Fruit fly (Drosophila melanogaster): Measurements from ENCODE around the gene CG31446.

The CG31446 gene

DNA sequence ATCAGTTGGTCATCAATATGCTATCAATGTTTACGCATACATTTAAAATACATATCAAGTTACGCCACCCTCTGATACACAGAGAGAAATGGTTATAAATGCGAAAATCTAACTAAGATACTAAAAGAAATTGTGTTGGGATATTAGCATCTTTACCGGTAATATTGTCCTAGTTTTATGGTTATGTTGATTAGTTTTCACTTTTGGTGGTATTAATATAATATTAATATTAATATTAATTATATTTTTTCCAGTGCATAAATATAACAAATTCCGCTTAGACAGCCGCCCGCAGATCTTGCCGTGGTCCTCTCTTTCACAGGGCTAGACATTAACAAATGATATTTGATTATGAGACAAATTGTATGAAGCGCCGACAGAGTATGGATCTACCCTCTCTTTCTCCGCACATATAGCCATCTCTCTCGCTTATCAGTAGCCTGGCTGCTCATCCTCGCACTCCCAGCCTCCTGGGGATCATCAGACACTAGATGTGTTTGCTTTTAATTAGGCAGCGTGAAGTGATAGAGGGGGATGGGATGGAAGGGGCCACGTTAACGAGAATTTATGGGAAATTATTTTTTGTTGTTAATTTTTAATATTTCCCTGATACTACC lies 40.1 kb upstream of the CG31446 start (continued):
- TF ChIP-seq NK7.1 (GFP tag; optimal IDR thresholded peaks at IDR 0.05) = no peak
- no peak for TF ChIP-seq nom (GFP tag; optimal IDR thresholded peaks at IDR 0.05)
- peak; percentile 20 for TF ChIP-seq CG5245 (GFP tag; optimal IDR thresholded peaks at IDR 0.05)
- no peak for TF ChIP-seq CG11085 (GFP tag; IDR thresholded peaks at IDR 0.05)
- peak; percentile 21 for TF ChIP-seq tap (tag; optimal IDR thresholded peaks at IDR 0.05)
- TF ChIP-seq Ssrp (tag; optimal IDR thresholded peaks at IDR 0.05) = peak; percentile 53
- TF ChIP-seq slou (GFP tag; optimal IDR thresholded peaks at IDR 0.05) = no peak
- TF ChIP-seq CG2129 (GFP tag; IDR thresholded peaks at IDR 0.05; ENCODE audit: partially characterized antibody) = no peak
- TF ChIP-seq CG17829 (tag; optimal IDR thresholded peaks at IDR 0.05) = peak; percentile 73
- no peak for TF ChIP-seq rib (GFP tag; IDR thresholded peaks at IDR 0.05)
- no peak for TF ChIP-seq sug (tag; optimal IDR thresholded peaks at IDR 0.05)
- TF ChIP-seq dmrt99B (tag; optimal IDR thresholded peaks at IDR 0.05) = peak; percentile 49
- no peak for TF ChIP-seq CG16813 (GFP tag; IDR thresholded peaks at IDR 0.05; ENCODE audit: partially characterized antibody)
- TF ChIP-seq Antp (GFP tag; optimal IDR thresholded peaks at IDR 0.05) = no peak
- TF ChIP-seq CG13287 (GFP tag; IDR thresholded peaks at IDR 0.05; ENCODE audit: partially characterized antibody) = no peak
- TF ChIP-seq en (GFP tag; optimal IDR thresholded peaks at IDR 0.05) = no peak
- TF ChIP-seq CG9797 (GFP tag; optimal IDR thresholded peaks at IDR 0.05) = no peak
- TF ChIP-seq CG10147 (GFP tag; optimal IDR thresholded peaks at IDR 0.05) = no peak
- no peak for TF ChIP-seq CG6689 (GFP tag; IDR thresholded peaks at IDR 0.05)
- no peak for TF ChIP-seq bigmax (GFP tag; optimal IDR thresholded peaks at IDR 0.05)
- TF ChIP-seq pzg (GFP tag; optimal IDR thresholded peaks at IDR 0.05) = no peak
- TF ChIP-seq ATbp (GFP tag; optimal IDR thresholded peaks at IDR 0.05) = no peak
- TF ChIP-seq sc (optimal IDR thresholded peaks at IDR 0.05) = no peak
- TF ChIP-seq sc (GFP tag; optimal IDR thresholded peaks at IDR 0.05) = peak; percentile 43
- no peak for TF ChIP-seq Ptx1 (GFP tag; IDR thresholded peaks at IDR 0.05)
- TF ChIP-seq CG15073 (GFP tag; optimal IDR thresholded peaks at IDR 0.05) = no peak
- TF ChIP-seq CG10366 (GFP tag; IDR thresholded peaks at IDR 0.05) = no peak
- no peak for TF ChIP-seq MESR4 (GFP tag; optimal IDR thresholded peaks at IDR 0.05)
- no peak for TF ChIP-seq maf-S (GFP tag; optimal IDR thresholded peaks at IDR 0.05)
- no peak for TF ChIP-seq CG7987 (GFP tag; optimal IDR thresholded peaks at IDR 0.05)
- TF ChIP-seq CG1603 (tag; optimal IDR thresholded peaks at IDR 0.05) = peak; percentile 14
- TF ChIP-seq Ets65A (GFP tag) = no peak
- peak; percentile 58 for TF ChIP-seq CG4424 (GFP tag; optimal IDR thresholded peaks at IDR 0.05)
- no peak for TF ChIP-seq wdn (GFP tag; IDR thresholded peaks at IDR 0.05)
- no peak for TF ChIP-seq CG1529 (GFP tag; optimal IDR thresholded peaks at IDR 0.05)
- no peak for TF ChIP-seq Bdp1 (GFP tag; optimal IDR thresholded peaks at IDR 0.05)
- TF ChIP-seq CG8765 (GFP tag; IDR thresholded peaks at IDR 0.05) = peak; percentile 55; the same call in 1 of the 2 replicates
- no peak for TF ChIP-seq kay (GFP tag; optimal IDR thresholded peaks at IDR 0.05)
- no peak for TF ChIP-seq Poxn (GFP tag; IDR thresholded peaks at IDR 0.05)
- TF ChIP-seq ro (GFP tag; IDR thresholded peaks at IDR 0.05) = no peak
- peak; percentile 54 for TF ChIP-seq CG8388 (GFP tag; optimal IDR thresholded peaks at IDR 0.05)
- TF ChIP-seq Gsc (GFP tag; IDR thresholded peaks at IDR 0.05) = no peak; the same call in 1 of the 2 replicates
- peak; percentile 34; the same call in 1 of the 2 replicates for TF ChIP-seq onecut (GFP tag; IDR thresholded peaks at IDR 0.05)
- no peak for TF ChIP-seq dati (GFP tag; IDR thresholded peaks at IDR 0.05)

All from whole organism, embryonic.